Fruit fly (Drosophila melanogaster) whole organism, embryonic: Measurements from ENCODE around the gene CG31921.

Source experiments
- BEAF-32 ChIP-seq: fragments of 200-800 bp; sonication (Bioruptor generic); optimal IDR thresholded peaks from 3 replicates; lab custom pipeline; 2017; ENCODE audit warnings: missing biosample characterization, missing genetic modification characterization, mild to moderate bottlenecking, moderate library complexity, missing genetic modification reagents
- Bdp1 ChIP-seq: fragments of 200-800 bp; sonication (Bioruptor generic); optimal IDR thresholded peaks from 3 replicates; lab custom pipeline; 2016; ENCODE audit warnings: missing biosample characterization, missing genetic modification characterization
- Bgb ChIP-seq: fragments of 200-800 bp; sonication (Bioruptor generic); IDR thresholded peaks from 2 replicates; pipeline ENCODE4 v1.3.6; 2022; ENCODE audit warnings: missing biosample characterization, missing genetic modification characterization; ENCODE audit not compliant: partially characterized antibody
- Bteb2 ChIP-seq: fragments of 200-800 bp; sonication (Bioruptor generic); optimal IDR thresholded peaks from 2 replicates; lab custom pipeline; 2016; ENCODE audit warnings: missing biosample characterization, missing genetic modification characterization
- CG10209 ChIP-seq: fragments of 200-800 bp; sonication (Bioruptor generic); optimal IDR thresholded peaks from 3 replicates; lab custom pipeline; 2017; ENCODE audit warnings: missing biosample characterization, mild to moderate bottlenecking, missing genetic modification characterization, missing genetic modification reagents
- CG1024 ChIP-seq: fragments of 200-800 bp; sonication (Bioruptor generic); IDR thresholded peaks from 2 replicates; pipeline ENCODE4 v1.3.6; 2022; ENCODE audit warnings: missing biosample characterization, missing genetic modification characterization
- CG10267 ChIP-seq: fragments of 200-800 bp; sonication (Bioruptor generic); optimal IDR thresholded peaks from 2 replicates; lab custom pipeline; 2018; ENCODE audit warnings: missing biosample characterization, mild to moderate bottlenecking, missing genetic modification characterization, moderate library complexity
- CG10543 ChIP-seq: fragments of 200-800 bp; sonication (Bioruptor generic); optimal IDR thresholded peaks from 3 replicates; lab custom pipeline; 2017; ENCODE audit warnings: missing biosample characterization, mild to moderate bottlenecking, missing genetic modification characterization, moderate library complexity
- CG11085 ChIP-seq: fragments of 200-800 bp; sonication (Bioruptor generic); IDR thresholded peaks from 2 replicates; pipeline ENCODE4 v1.3.6; 2022; ENCODE audit warnings: missing biosample characterization, missing genetic modification characterization
- CG12219 ChIP-seq: fragments of 200-800 bp; sonication (Bioruptor generic); optimal IDR thresholded peaks from 3 replicates; lab custom pipeline; 2018; ENCODE audit warnings: missing biosample characterization, mild to moderate bottlenecking, missing genetic modification characterization
- CG12299 ChIP-seq: fragments of 200-800 bp; sonication (Bioruptor generic); optimal IDR thresholded peaks from 2 replicates; lab custom pipeline; 2018; ENCODE audit warnings: missing biosample characterization, mild to moderate bottlenecking, missing genetic modification characterization
- CG12659 ChIP-seq: fragments of 200-800 bp; sonication (Bioruptor generic); optimal IDR thresholded peaks from 3 replicates; lab custom pipeline; 2017; ENCODE audit warnings: mild to moderate bottlenecking, missing biosample characterization, missing genetic modification reagents, missing genetic modification characterization
- CG13424 ChIP-seq: fragments of 200-800 bp; sonication (Bioruptor generic); optimal IDR thresholded peaks from 2 replicates; lab custom pipeline; 2019; ENCODE audit warnings: missing biosample characterization, mild to moderate bottlenecking, missing genetic modification characterization, moderate library complexity
- CG14860 ChIP-seq: fragments of 200-800 bp; sonication (Bioruptor generic); IDR thresholded peaks from 3 replicates; pipeline ENCODE4 v1.3.6; 2022; ENCODE audit warnings: missing biosample characterization, missing genetic modification characterization; ENCODE audit not compliant: partially characterized antibody
- CG15696 ChIP-seq: fragments of 200-800 bp; sonication (Bioruptor generic); optimal IDR thresholded peaks from 2 replicates; lab custom pipeline; 2019; ENCODE audit warnings: missing biosample characterization, mild to moderate bottlenecking, missing genetic modification characterization, moderate library complexity
- CG1647 ChIP-seq: fragments of 200-800 bp; sonication (Bioruptor generic); optimal IDR thresholded peaks from 3 replicates; lab custom pipeline; 2016; ENCODE audit warnings: missing biosample characterization, missing genetic modification characterization
- CG16779 ChIP-seq: fragments of 200-800 bp; sonication (Bioruptor generic); IDR thresholded peaks from 2 replicates; pipeline ENCODE4 v1.3.6; 2022; ENCODE audit warnings: missing biosample characterization, missing genetic modification characterization
- CG17361 ChIP-seq: fragments of 200-800 bp; sonication (Bioruptor generic); IDR thresholded peaks from 3 replicates; pipeline ENCODE4 v1.3.6; 2022; ENCODE audit warnings: missing biosample characterization, missing genetic modification characterization
- CG31224 ChIP-seq: fragments of 200-800 bp; sonication (Bioruptor generic); IDR thresholded peaks from 2 replicates; pipeline ENCODE4 v1.3.6; 2022; ENCODE audit warnings: missing biosample characterization, missing genetic modification characterization
- CG32772 ChIP-seq: fragments of 200-800 bp; sonication (Bioruptor generic); IDR thresholded peaks from 2 replicates; pipeline ENCODE4 v1.3.6; 2022; ENCODE audit warnings: missing biosample characterization, missing genetic modification characterization
- CG3838 ChIP-seq: fragments of 200-800 bp; sonication (Bioruptor generic); optimal IDR thresholded peaks from 3 replicates; lab custom pipeline; 2016; ENCODE audit warnings: missing biosample characterization, missing genetic modification characterization
- CG9797 ChIP-seq: fragments of 200-800 bp; sonication (Bioruptor generic); optimal IDR thresholded peaks from 3 replicates; lab custom pipeline; 2018; ENCODE audit warnings: missing biosample characterization, mild to moderate bottlenecking, missing genetic modification characterization
- Camta ChIP-seq: fragments of 200-800 bp; sonication (Bioruptor generic); optimal IDR thresholded peaks from 2 replicates; lab custom pipeline; 2016; ENCODE audit warnings: missing biosample characterization, missing genetic modification characterization
- Dad ChIP-seq: fragments of 200-800 bp; sonication (Bioruptor generic); optimal IDR thresholded peaks from 3 replicates; lab custom pipeline; 2016; ENCODE audit warnings: missing biosample characterization, missing genetic modification characterization
- Dip3 ChIP-seq: fragments of 200-800 bp; sonication (Bioruptor generic); optimal IDR thresholded peaks from 3 replicates; lab custom pipeline; 2016; ENCODE audit warnings: missing biosample characterization, missing genetic modification characterization
- Dref ChIP-seq: fragments of 200-800 bp; sonication (Bioruptor generic); IDR thresholded peaks from 2 replicates; pipeline ENCODE4 v1.3.6; 2022; ENCODE audit warnings: missing biosample characterization, missing genetic modification characterization
- E2f2 ChIP-seq: fragments of 200-800 bp; sonication (Bioruptor generic); IDR thresholded peaks from 2 replicates; pipeline ENCODE4 v1.3.6; 2022; ENCODE audit warnings: missing biosample characterization, missing genetic modification characterization
- Hr3 ChIP-seq: fragments of 200-800 bp; sonication (Bioruptor generic); optimal IDR thresholded peaks from 3 replicates; lab custom pipeline; 2016; ENCODE audit warnings: missing biosample characterization, missing genetic modification characterization
- Hr78 ChIP-seq, 2 experiments: fragments of 200-800 bp in 1 of 2; fragments of >200 bp in 1 of 2; sonication (Bioruptor generic) in 1 of 2; optimal IDR thresholded peaks; 2 replicates each; lab custom pipeline; 2017 to 2019; ENCODE audit warnings: missing biosample characterization in 2 of 2, missing genetic modification characterization in 2 of 2, mild to moderate bottlenecking in 1 of 2, moderate library complexity in 1 of 2
- Hsf ChIP-seq: fragments of 200-800 bp; sonication (Bioruptor generic); optimal IDR thresholded peaks from 3 replicates; lab custom pipeline; 2016; ENCODE audit warnings: missing biosample characterization, missing genetic modification characterization
- MESR4 ChIP-seq: fragments of 200-800 bp; sonication (Bioruptor generic); optimal IDR thresholded peaks from 2 replicates; lab custom pipeline; 2018; ENCODE audit warnings: missing biosample characterization, mild to moderate bottlenecking, missing genetic modification characterization, moderate library complexity
- Poxn ChIP-seq: fragments of 200-800 bp; sonication (Bioruptor generic); IDR thresholded peaks from 2 replicates; pipeline ENCODE4 v1.3.6; 2022; ENCODE audit warnings: missing biosample characterization, missing genetic modification characterization
- Rx ChIP-seq: fragments of 200-800 bp; sonication (Bioruptor generic); IDR thresholded peaks from 2 replicates; pipeline ENCODE4 v1.3.6; 2022; ENCODE audit warnings: missing biosample characterization, missing genetic modification characterization
- amos ChIP-seq: fragments of 200-800 bp; sonication (Bioruptor generic); IDR thresholded peaks from 2 replicates; pipeline ENCODE4 v1.3.6; 2022; ENCODE audit warnings: missing biosample characterization, missing genetic modification characterization; ENCODE audit not compliant: partially characterized antibody
- caup ChIP-seq: fragments of 200-800 bp; sonication (Bioruptor generic); optimal IDR thresholded peaks from 3 replicates; lab custom pipeline; 2017; ENCODE audit warnings: missing biosample characterization, mild to moderate bottlenecking, missing genetic modification characterization, moderate library complexity; ENCODE audit not compliant: severe bottlenecking
- cg ChIP-seq: fragments of 200-800 bp; sonication (Bioruptor generic); optimal IDR thresholded peaks from 3 replicates; lab custom pipeline; 2019; ENCODE audit warnings: missing biosample characterization, mild to moderate bottlenecking, missing genetic modification characterization, moderate library complexity
- chinmo ChIP-seq: fragments of 200-800 bp; sonication (Bioruptor generic); IDR thresholded peaks from 4 replicates; pipeline ENCODE4 v1.3.6; 2022; ENCODE audit warnings: missing biosample characterization, missing genetic modification characterization; ENCODE audit not compliant: partially characterized antibody
- crp ChIP-seq, 2 experiments: fragments of 200-800 bp; sonication (Bioruptor generic); optimal IDR thresholded peaks; 2 replicates in 1 of 2; 3 replicates in 1 of 2; lab custom pipeline; 2017; ENCODE audit warnings: missing biosample characterization in 2 of 2, missing genetic modification characterization in 2 of 2, mild to moderate bottlenecking in 1 of 2, moderate library complexity in 1 of 2
- danr ChIP-seq: fragments of 200-800 bp; sonication (Bioruptor generic); IDR thresholded peaks from 2 replicates; pipeline ENCODE4 v1.3.6; 2022; ENCODE audit warnings: missing biosample characterization, missing genetic modification characterization
- grau ChIP-seq: fragments of 200-800 bp; optimal IDR thresholded peaks from 3 replicates; lab custom pipeline; 2019; ENCODE audit warnings: missing biosample characterization, mild to moderate bottlenecking, missing genetic modification characterization, moderate library complexity
- kay ChIP-seq: fragments of 200-800 bp; sonication (Bioruptor generic); optimal IDR thresholded peaks from 2 replicates; lab custom pipeline; 2016; ENCODE audit warnings: missing biosample characterization, missing genetic modification characterization
- lbe ChIP-seq: fragments of 200-800 bp; sonication (Bioruptor generic); optimal IDR thresholded peaks from 2 replicates; lab custom pipeline; 2016; ENCODE audit warnings: missing biosample characterization, mild to moderate bottlenecking, missing genetic modification characterization
- lola ChIP-seq, 3 experiments: fragments of >200 bp in 2 of 3; fragments of 200-800 bp in 1 of 3; sonication (Bioruptor generic) in 1 of 3; optimal IDR thresholded peaks; 2 replicates each; lab custom pipeline; 2017 to 2019; ENCODE audit warnings: missing biosample characterization in 3 of 3, missing genetic modification characterization in 3 of 3, mild to moderate bottlenecking in 1 of 3, moderate library complexity in 1 of 3
- onecut ChIP-seq: fragments of 200-800 bp; sonication (Bioruptor generic); IDR thresholded peaks from 2 replicates; pipeline ENCODE4 v1.3.6; 2022; ENCODE audit warnings: missing biosample characterization, missing genetic modification characterization
- pho ChIP-seq: fragments of 200-800 bp; sonication (Bioruptor generic); optimal IDR thresholded peaks from 2 replicates; lab custom pipeline; 2016; ENCODE audit warnings: missing biosample characterization, missing genetic modification characterization
- row ChIP-seq: fragments of 200-800 bp; sonication (Bioruptor generic); IDR thresholded peaks from 3 replicates; pipeline ENCODE4 v1.3.6; 2022; ENCODE audit warnings: missing biosample characterization, missing genetic modification characterization
- ssp ChIP-seq: fragments of 200-800 bp; sonication (Bioruptor generic); IDR thresholded peaks from 2 replicates; pipeline ENCODE4 v1.3.6; 2022; ENCODE audit warnings: missing biosample characterization, missing genetic modification characterization
- vvl ChIP-seq: fragments of 200-800 bp; sonication (Bioruptor generic); IDR thresholded peaks from 2 replicates; pipeline ENCODE4 v1.3.6; 2022; ENCODE audit warnings: missing biosample characterization, missing genetic modification characterization
- zfh1 ChIP-seq: fragments of 200-800 bp; sonication (Bioruptor generic); IDR thresholded peaks from 3 replicates; pipeline ENCODE4 v1.3.6; 2022; ENCODE audit warnings: missing biosample characterization, missing genetic modification characterization

The CG31921 gene

DNA sequence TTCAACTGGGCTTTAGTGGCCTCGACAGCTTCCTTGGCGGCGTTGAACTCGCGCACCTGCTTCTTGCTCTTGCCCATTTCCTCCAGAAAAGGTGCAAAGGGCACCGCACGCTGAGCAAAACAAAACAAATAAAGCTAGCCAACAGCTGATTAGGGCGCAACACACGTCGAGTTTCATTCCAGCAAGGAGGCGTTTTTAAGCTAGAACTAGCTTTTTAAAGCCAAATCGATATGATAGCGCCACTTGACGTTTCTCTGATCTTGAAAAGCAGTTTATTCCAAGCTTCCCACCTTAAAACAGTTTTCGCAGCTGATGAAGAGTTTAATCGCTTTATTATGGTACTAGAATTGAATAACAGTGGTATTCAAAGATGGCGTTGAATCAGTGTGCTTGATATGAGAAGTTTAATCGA is 49.1 kb downstream of the CG31921 start, which contains the start of gene CG11601 (continued):
- TF ChIP-seq zfh1 (GFP tag; lab: Robert Waterston, UW) = 0 out of 3 replicates have a peak, but pooled peaks have one; percentile 44
- 0 out of 2 replicates have a peak, but pooled peaks have one; percentile 11 for TF ChIP-seq danr
- peak; percentile 53 for TF ChIP-seq Bgb
- 0 out of 2 replicates have a peak, but pooled peaks have one; percentile 12 for TF ChIP-seq Rx
- TF ChIP-seq Dip3 = peak; percentile 6
- TF ChIP-seq CG31224 (GFP tag; lab: Robert Waterston, UW) = no peak
- TF ChIP-seq ssp (GFP tag; lab: Robert Waterston, UW) = peak; percentile 83
- TF ChIP-seq MESR4 (GFP tag; lab: Kevin White, UChicago) = peak; percentile 30
- TF ChIP-seq lbe (GFP tag; lab: Kevin White, UChicago) = no peak
- no peak for TF ChIP-seq CG12299 (tag; lab: Kevin White, UChicago)
- peak; percentile 49 for TF ChIP-seq Hsf (GFP tag; lab: Kevin White, UChicago)
- peak; percentile 21 for TF ChIP-seq kay (GFP tag; lab: Kevin White, UChicago)
- peak; percentile 2 for TF ChIP-seq Dad (GFP tag; lab: Kevin White, UChicago)
- no peak for TF ChIP-seq CG11085 (GFP tag; lab: Robert Waterston, UW)
- TF ChIP-seq CG12659 (GFP tag; lab: Kevin White, UChicago) = peak; percentile 49
- TF ChIP-seq CG10543 (GFP tag; lab: Kevin White, UChicago) = peak; percentile 31
- TF ChIP-seq onecut (GFP tag; lab: Robert Waterston, UW) = peak; percentile 47
- TF ChIP-seq pho = peak; percentile 59
- TF ChIP-seq CG17361 (GFP tag; lab: Robert Waterston, UW) = peak; percentile 59; the same call in 1 of the 3 replicates
- peak in 1 of 2 experiments; percentile 1 for TF ChIP-seq Hr78 (GFP tag; optimal IDR thresholded peaks at IDR 0.05; lab: Kevin White, UChicago)
- TF ChIP-seq grau (tag; lab: Kevin White, UChicago) = peak; percentile 40
- TF ChIP-seq CG14860 (GFP tag; lab: Robert Waterston, UW) = no peak
- peak; percentile 40 for TF ChIP-seq BEAF-32
- TF ChIP-seq caup (GFP tag; lab: Kevin White, UChicago) = no peak
- TF ChIP-seq CG15696 = no peak
- TF ChIP-seq Hr3 (GFP tag; lab: Kevin White, UChicago) = peak; percentile 4
- TF ChIP-seq Poxn (GFP tag; lab: Robert Waterston, UW) = no peak
- peak; percentile 58 for TF ChIP-seq CG13424
- peak; percentile 72 for TF ChIP-seq vvl (GFP tag; lab: Robert Waterston, UW)
- no peak for TF ChIP-seq chinmo (GFP tag; lab: Robert Waterston, UW)
- no peak for TF ChIP-seq Bdp1
- TF ChIP-seq cg = no peak
- peak; percentile 72 for TF ChIP-seq E2f2
- no peak for TF ChIP-seq CG3838
- TF ChIP-seq CG10209 (GFP tag; lab: Kevin White, UChicago) = peak; percentile 7
- no peak for TF ChIP-seq Camta (GFP tag; lab: Kevin White, UChicago)
- peak; percentile 83 for TF ChIP-seq row (GFP tag; lab: Robert Waterston, UW)
- no peak for TF ChIP-seq CG1024
- peak; percentile 42 to 91 for TF ChIP-seq crp (GFP tag; optimal IDR thresholded peaks at IDR 0.05; lab: Kevin White, UChicago)
- TF ChIP-seq CG12219 (GFP tag; lab: Kevin White, UChicago) = no peak
- TF ChIP-seq CG16779 (GFP tag; lab: Robert Waterston, UW) = no peak
- no peak for TF ChIP-seq CG1647 (GFP tag; lab: Kevin White, UChicago)
- peak in 1 of 3 experiments; percentile 24 for TF ChIP-seq lola (GFP tag; optimal IDR thresholded peaks at IDR 0.05; lab: Kevin White, UChicago)
- TF ChIP-seq Dref = peak; percentile 52
- TF ChIP-seq CG9797 = peak; percentile 14
- peak; percentile 31; the same call in 1 of the 2 replicates for TF ChIP-seq amos (GFP tag; lab: Robert Waterston, UW)
- 0 out of 2 replicates have a peak, but pooled peaks have one; percentile 22 for TF ChIP-seq CG32772
- TF ChIP-seq CG10267 (tag; lab: Kevin White, UChicago) = no peak
- TF ChIP-seq Bteb2 (GFP tag; lab: Kevin White, UChicago) = peak; percentile 14
